Fruit fly (Drosophila melanogaster): Measurements from ENCODE around the gene CG9331.

Gene CG9331

dm6 chr2L:20796758-20797514, 25.7 kb upstream of the CG9331 start, which contains the start of gene vari (continued):
- no peak for TF ChIP-seq CG7745 (tag; optimal IDR thresholded peaks at IDR 0.05)
- no peak for TF ChIP-seq pum (GFP tag; optimal IDR thresholded peaks at IDR 0.05)
- no peak for TF ChIP-seq ERR (GFP tag; optimal IDR thresholded peaks at IDR 0.05)
- no peak for TF ChIP-seq sqz (GFP tag; optimal IDR thresholded peaks at IDR 0.05)
- TF ChIP-seq CG16779 (GFP tag; IDR thresholded peaks at IDR 0.05), result no peak
- TF ChIP-seq CG13296 (GFP tag; optimal IDR thresholded peaks at IDR 0.05), result peak; percentile 26
- no peak for TF ChIP-seq CG15479 (GFP tag; optimal IDR thresholded peaks at IDR 0.05)
- peak; percentile 82 for TF ChIP-seq Med (GFP tag)
- no peak for TF ChIP-seq CG4820 (GFP tag; optimal IDR thresholded peaks at IDR 0.05)
- no peak for TF ChIP-seq Hr51 (GFP tag; optimal IDR thresholded peaks at IDR 0.05)
- no peak for TF ChIP-seq CG11723 (GFP tag; optimal IDR thresholded peaks at IDR 0.05)
- no peak for TF ChIP-seq Stat92E (GFP tag; optimal IDR thresholded peaks at IDR 0.05)
- TF ChIP-seq Hand (GFP tag; optimal IDR thresholded peaks at IDR 0.05), result no peak
- no peak for TF ChIP-seq CG9609 (GFP tag; optimal IDR thresholded peaks at IDR 0.05)
- TF ChIP-seq zen2 (GFP tag; IDR thresholded peaks at IDR 0.05; ENCODE audit: partially characterized antibody), result no peak
- no peak for TF ChIP-seq Sox102F (GFP tag; optimal IDR thresholded peaks at IDR 0.05)
- no peak for TF ChIP-seq NfI (GFP tag; optimal IDR thresholded peaks at IDR 0.05)
- TF ChIP-seq repo (GFP tag; optimal IDR thresholded peaks at IDR 0.05), result no peak
- TF ChIP-seq sna (GFP tag; IDR thresholded peaks at IDR 0.05; ENCODE audit: partially characterized antibody), result no peak
- TF ChIP-seq ind (GFP tag; optimal IDR thresholded peaks at IDR 0.05), result no peak
- no peak for TF ChIP-seq MESR4 (GFP tag; optimal IDR thresholded peaks at IDR 0.05)
- no peak for TF ChIP-seq dmrt11E (tag; optimal IDR thresholded peaks at IDR 0.05)
- no peak for TF ChIP-seq CG3065 (GFP tag; optimal IDR thresholded peaks at IDR 0.05)
- TF ChIP-seq MBD-R2 (GFP tag; IDR thresholded peaks at IDR 0.05), result no peak; the same call in 1 of the 2 replicates
- no peak for TF ChIP-seq CG15696 (tag; optimal IDR thresholded peaks at IDR 0.05)
- TF ChIP-seq CG1792 (GFP tag; optimal IDR thresholded peaks at IDR 0.05), result no peak
- TF ChIP-seq tup (GFP tag; optimal IDR thresholded peaks at IDR 0.05), result no peak
- TF ChIP-seq CG7839 (tag; optimal IDR thresholded peaks at IDR 0.05), result no peak
- no peak for TF ChIP-seq trh (GFP tag; optimal IDR thresholded peaks at IDR 0.05)
- TF ChIP-seq Ets65A (GFP tag), result no peak
- TF ChIP-seq ems (GFP tag; optimal IDR thresholded peaks at IDR 0.05), result no peak
- peak; percentile 18 for TF ChIP-seq CG15269 (tag; optimal IDR thresholded peaks at IDR 0.05)
- TF ChIP-seq CG12744 (GFP tag; optimal IDR thresholded peaks at IDR 0.05), result no peak
- peak; percentile 40 for TF ChIP-seq CG12769 (tag; optimal IDR thresholded peaks at IDR 0.05)
- TF ChIP-seq CG10654 (GFP tag; optimal IDR thresholded peaks at IDR 0.05), result no peak
- no peak for TF ChIP-seq grn (GFP tag; optimal IDR thresholded peaks at IDR 0.05)
- no peak for TF ChIP-seq al (GFP tag; IDR thresholded peaks at IDR 0.05)
- no peak for TF ChIP-seq btn (GFP tag; optimal IDR thresholded peaks at IDR 0.05)
- TF ChIP-seq CG15514 (GFP tag; optimal IDR thresholded peaks at IDR 0.05), result no peak
- TF ChIP-seq Chrac-16 (GFP tag; optimal IDR thresholded peaks at IDR 0.05), result no peak
- no peak for TF ChIP-seq onecut (GFP tag; IDR thresholded peaks at IDR 0.05)
- TF ChIP-seq prd (optimal IDR thresholded peaks at IDR 0.05), result no peak
- no peak for TF ChIP-seq prd (GFP tag; IDR thresholded peaks at IDR 0.05)
- TF ChIP-seq CG6854 (GFP tag; optimal IDR thresholded peaks at IDR 0.05), result no peak
- no peak for TF ChIP-seq fu2 (GFP tag; optimal IDR thresholded peaks at IDR 0.05)
- TF ChIP-seq CG8388 (GFP tag; optimal IDR thresholded peaks at IDR 0.05), result no peak
- TF ChIP-seq ash1 (GFP tag; optimal IDR thresholded peaks at IDR 0.05), result no peak
- no peak for TF ChIP-seq mam (GFP tag; optimal IDR thresholded peaks at IDR 0.05)
- no peak for TF ChIP-seq CG2875 (GFP tag; optimal IDR thresholded peaks at IDR 0.05)
- TF ChIP-seq Antp (GFP tag; optimal IDR thresholded peaks at IDR 0.05), result no peak

All from whole organism, embryonic.